Fruit fly (Drosophila melanogaster): ENCODE measurements around the gene Rpn3.

Gene Rpn3

dm6 chr2L:19051534-19052100 is at the start of gene Rpn3 (continued):
- TF ChIP-seq CG11093 (GFP tag; IDR thresholded peaks at IDR 0.05) (peak; percentile 68; the same call in 2 of the 3 replicates), HmgD (GFP tag; optimal IDR thresholded peaks at IDR 0.05) (peak; percentile 67), CG31224 (GFP tag; IDR thresholded peaks at IDR 0.05) (peak; percentile 78), Doc3 (GFP tag; IDR thresholded peaks at IDR 0.05; ENCODE audit: partially characterized antibody) (peak; percentile 47; the same call in 1 of the 3 replicates), maf-S (GFP tag; optimal IDR thresholded peaks at IDR 0.05) (peak; percentile 76), trem (tag; optimal IDR thresholded peaks at IDR 0.05) (peak; percentile 83), Ravus (GFP tag; IDR thresholded peaks at IDR 0.05) (peak; percentile 55; the same call in 1 of the 2 replicates), al (GFP tag; IDR thresholded peaks at IDR 0.05) (peak; percentile 76), CG8388 (GFP tag; optimal IDR thresholded peaks at IDR 0.05) (peak; percentile 78), E2f2 (GFP tag; IDR thresholded peaks at IDR 0.05) (peak; percentile 66), prd (optimal IDR thresholded peaks at IDR 0.05) (no peak), prd (GFP tag; IDR thresholded peaks at IDR 0.05) (peak; percentile 92), kah (GFP tag; optimal IDR thresholded peaks at IDR 0.05) (no peak), fd3F (GFP tag; optimal IDR thresholded peaks at IDR 0.05) (peak; percentile 64), Trl (optimal IDR thresholded peaks at IDR 0.05) (no peak), Trl (GFP tag; optimal IDR thresholded peaks at IDR 0.05) (peak; percentile 81), CG17829 (tag; optimal IDR thresholded peaks at IDR 0.05) (peak; percentile 88), Taf1 (GFP tag; IDR thresholded peaks at IDR 0.05) (peak; percentile 50; the same call in 1 of the 2 replicates), run (tag; optimal IDR thresholded peaks at IDR 0.05) (peak; percentile 20), CG12942 (GFP tag; optimal IDR thresholded peaks at IDR 0.05) (peak; percentile 85), CG8924 (tag; optimal IDR thresholded peaks at IDR 0.05) (peak; percentile 82), Deaf1 (tag; optimal IDR thresholded peaks at IDR 0.05) (peak; percentile 61), Fer3 (tag; optimal IDR thresholded peaks at IDR 0.05) (peak; percentile 79), NfI (GFP tag; optimal IDR thresholded peaks at IDR 0.05) (peak; percentile 79), CG11723 (GFP tag; optimal IDR thresholded peaks at IDR 0.05) (peak; percentile 48), CG1024 (GFP tag; IDR thresholded peaks at IDR 0.05) (peak; percentile 70), eve (GFP tag; optimal IDR thresholded peaks at IDR 0.05) (no peak), ind (GFP tag; optimal IDR thresholded peaks at IDR 0.05) (peak; percentile 84), phol (tag; optimal IDR thresholded peaks at IDR 0.05) (peak; percentile 88), dan (GFP tag; IDR thresholded peaks at IDR 0.05) (no peak), CG31388 (GFP tag; optimal IDR thresholded peaks at IDR 0.05) (peak; percentile 65), CG15011 (GFP tag; optimal IDR thresholded peaks at IDR 0.05) (no peak), CG8290 (GFP tag; optimal IDR thresholded peaks at IDR 0.05) (peak; percentile 77), CG8290 (tag; optimal IDR thresholded peaks at IDR 0.05) (no peak), emc (GFP tag; optimal IDR thresholded peaks at IDR 0.05) (no peak), CG13123 (GFP tag; optimal IDR thresholded peaks at IDR 0.05) (peak; percentile 68), salm (tag; optimal IDR thresholded peaks at IDR 0.05) (peak; percentile 68), CG4404 (GFP tag; IDR thresholded peaks at IDR 0.05) (peak; percentile 60), Dref (GFP tag; IDR thresholded peaks at IDR 0.05) (peak; percentile 63), chn (GFP tag; optimal IDR thresholded peaks at IDR 0.05) (peak; percentile 77), CG7357 (GFP tag; IDR thresholded peaks at IDR 0.05) (peak; percentile 47; the same call in 1 of the 3 replicates), CG8281 (tag; optimal IDR thresholded peaks at IDR 0.05) (no peak), HLH3B (GFP tag; IDR thresholded peaks at IDR 0.05) (peak; percentile 82), luna (GFP tag; optimal IDR thresholded peaks at IDR 0.05) (peak; percentile 24), psq (GFP tag; optimal IDR thresholded peaks at IDR 0.05) (peak; percentile 34), CG3838 (GFP tag; optimal IDR thresholded peaks at IDR 0.05) (peak; percentile 73), CG12391 (tag; optimal IDR thresholded peaks at IDR 0.05) (peak; percentile 93), pb (GFP tag; optimal IDR thresholded peaks at IDR 0.05) (peak; percentile 22), CG10959 (GFP tag; IDR thresholded peaks at IDR 0.05) (peak; percentile 75), B-H2 (GFP tag; optimal IDR thresholded peaks at IDR 0.05) (peak; percentile 45), CG15514 (GFP tag; optimal IDR thresholded peaks at IDR 0.05) (peak; percentile 67), ato (GFP tag; IDR thresholded peaks at IDR 0.05; ENCODE audit: partially characterized antibody) (peak; percentile 67)
